Fruit fly (Drosophila melanogaster): ENCODE results near the gene CG34452.
A peak's percentile ranks its signal among the peaks of the same experiment; 100 is the strongest.

The CG34452 gene

dm6 chr3L:15715788-15716503 lies 28.2 kb upstream of the CG34452 start, which contains the start of gene CG42571:
Gene CG42571, plus strand, starts transcription at chr3L:15716453.
- peak; percentile 89 for TF ChIP-seq fkh (GFP tag; optimal IDR thresholded peaks at IDR 0.05)
- no peak for TF ChIP-seq Hr39 (GFP tag; optimal IDR thresholded peaks at IDR 0.05)

DNA sequence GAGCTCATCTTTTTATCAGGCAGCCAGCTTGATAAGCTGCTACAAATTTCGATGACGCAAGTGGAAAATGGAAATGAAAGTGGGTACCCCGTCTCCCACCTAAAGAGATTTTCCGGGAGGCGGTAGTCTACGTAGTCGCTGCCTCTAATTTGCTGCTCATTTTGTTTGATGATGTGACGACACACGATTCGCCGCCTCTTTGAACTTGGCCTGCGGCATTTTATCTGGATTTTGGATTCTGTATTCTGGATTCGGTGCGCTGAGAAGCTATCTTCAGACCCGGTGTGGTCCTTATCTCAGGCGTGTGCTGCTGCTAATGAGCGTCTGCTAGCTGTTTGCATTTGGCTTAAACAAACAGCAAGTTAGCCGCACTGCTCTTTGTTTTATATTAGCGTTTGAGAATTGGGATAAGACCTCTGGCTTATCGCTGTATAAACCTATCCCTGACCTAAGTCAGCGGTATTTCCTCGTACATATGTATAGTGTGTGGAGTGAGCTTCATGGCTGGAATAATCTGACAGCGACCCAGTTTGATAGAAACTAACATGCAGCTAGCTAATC lies 26.3 kb upstream of the CG34452 start:
- no peak for TF ChIP-seq CG4318 (GFP tag; optimal IDR thresholded peaks at IDR 0.05)
- TF ChIP-seq fkh (GFP tag; optimal IDR thresholded peaks at IDR 0.05), result peak; percentile 93

- no peak for TF ChIP-seq Eip93F (GFP tag; optimal IDR thresholded peaks at IDR 0.05)
- no peak for TF ChIP-seq CG16779 (tag; optimal IDR thresholded peaks at IDR 0.05)
- TF ChIP-seq vri (GFP tag; optimal IDR thresholded peaks at IDR 0.05), result no peak
- TF ChIP-seq Ets21C (GFP tag; optimal IDR thresholded peaks at IDR 0.05), result no peak
- no peak for TF ChIP-seq CG1621 (tag; optimal IDR thresholded peaks at IDR 0.05)
- no peak for TF ChIP-seq cyc (GFP tag; optimal IDR thresholded peaks at IDR 0.05)
- no peak for TF ChIP-seq CG6854 (GFP tag; optimal IDR thresholded peaks at IDR 0.05)
- TF ChIP-seq fd85E (GFP tag; optimal IDR thresholded peaks at IDR 0.05), result no peak
- TF ChIP-seq Blimp-1 (GFP tag; optimal IDR thresholded peaks at IDR 0.05), result no peak
- TF ChIP-seq salr (GFP tag; optimal IDR thresholded peaks at IDR 0.05), result no peak
- TF ChIP-seq Sox15 (GFP tag; optimal IDR thresholded peaks at IDR 0.05), result no peak
- TF ChIP-seq Eip75B (GFP tag; optimal IDR thresholded peaks at IDR 0.05), result no peak
- no peak for TF ChIP-seq CG8632 (GFP tag; optimal IDR thresholded peaks at IDR 0.05)
- TF ChIP-seq Eip78C (GFP tag), result no peak
- TF ChIP-seq CG11902 (GFP tag; optimal IDR thresholded peaks at IDR 0.05), result no peak
- TF ChIP-seq pdm3 (GFP tag; optimal IDR thresholded peaks at IDR 0.05), result no peak
- no peak for TF ChIP-seq CG6163 (GFP tag; IDR thresholded peaks at IDR 0.05)
- TF ChIP-seq CG4318 (GFP tag; optimal IDR thresholded peaks at IDR 0.05), result no peak
- no peak for TF ChIP-seq CG8119 (GFP tag; IDR thresholded peaks at IDR 0.05)
- no peak for TF ChIP-seq esn (GFP tag; optimal IDR thresholded peaks at IDR 0.05)
Measured at dm6 chr3L:15712063-15712462, 24.4 kb upstream of the CG34452 start.

- TF ChIP-seq fkh (GFP tag; optimal IDR thresholded peaks at IDR 0.05) (no peak), lz (GFP tag; optimal IDR thresholded peaks at IDR 0.05) (no peak), vri (GFP tag; optimal IDR thresholded peaks at IDR 0.05) (no peak), Eip78C (GFP tag) (no peak), achi (GFP tag; optimal IDR thresholded peaks at IDR 0.05) (no peak), pdm3 (GFP tag; optimal IDR thresholded peaks at IDR 0.05) (no peak), CG6276 (GFP tag; optimal IDR thresholded peaks at IDR 0.05) (no peak), Hr4 (GFP tag; optimal IDR thresholded peaks at IDR 0.05) (no peak), fd59A (GFP tag; optimal IDR thresholded peaks at IDR 0.05) (no peak), CG7368 (GFP tag; optimal IDR thresholded peaks at IDR 0.05) (no peak), Sox14 (GFP tag; optimal IDR thresholded peaks at IDR 0.05) (no peak), Met (GFP tag; optimal IDR thresholded peaks at IDR 0.05) (no peak), Hr39 (GFP tag; optimal IDR thresholded peaks at IDR 0.05) (no peak), net (GFP tag; optimal IDR thresholded peaks at IDR 0.05) (no peak), CG6163 (GFP tag; IDR thresholded peaks at IDR 0.05) (no peak), CG6792 (GFP tag; optimal IDR thresholded peaks at IDR 0.05) (no peak)
Measured at dm6 chr3L:15711164-15711563, 23.5 kb upstream of the CG34452 start.

dm6 chr3L:15710125-15710524 lies 22.4 kb upstream of the CG34452 start:
- TF ChIP-seq acj6 (GFP tag; optimal IDR thresholded peaks at IDR 0.05), result no peak
- no peak for TF ChIP-seq Eip75B (GFP tag; optimal IDR thresholded peaks at IDR 0.05)
- TF ChIP-seq pdm3 (GFP tag; optimal IDR thresholded peaks at IDR 0.05), result no peak
- no peak for TF ChIP-seq salr (GFP tag; optimal IDR thresholded peaks at IDR 0.05)
- TF ChIP-seq dsx (GFP tag; optimal IDR thresholded peaks at IDR 0.05; ENCODE audit: poor library complexity, severe bottlenecking), result no peak
- TF ChIP-seq CG8119 (GFP tag; IDR thresholded peaks at IDR 0.05), result no peak
- no peak for TF ChIP-seq CG11762 (GFP tag; optimal IDR thresholded peaks at IDR 0.05; ENCODE audit: insufficient read depth)
- no peak for TF ChIP-seq CG3032 (tag; optimal IDR thresholded peaks at IDR 0.05)
- no peak for TF ChIP-seq CG6163 (GFP tag; IDR thresholded peaks at IDR 0.05)
- no peak for TF ChIP-seq CG11294 (GFP tag; IDR thresholded peaks at IDR 0.05)
- TF ChIP-seq fd59A (GFP tag; optimal IDR thresholded peaks at IDR 0.05), result no peak
- TF ChIP-seq svp (GFP tag), result no peak
- no peak for TF ChIP-seq Sox15 (GFP tag; optimal IDR thresholded peaks at IDR 0.05)
- TF ChIP-seq esn (GFP tag; optimal IDR thresholded peaks at IDR 0.05), result no peak
- TF ChIP-seq Lpt (GFP tag; optimal IDR thresholded peaks at IDR 0.05), result no peak
- TF ChIP-seq CG10631 (GFP tag; optimal IDR thresholded peaks at IDR 0.05), result no peak
